Fruit fly (Drosophila melanogaster) ovary, adult (tissue): ENCODE results near the gene Cyp12a4.

Experiments used
- CG17801 ChIP-seq: fragments of 200-800 bp; optimal IDR thresholded peaks from 2 replicates; lab custom pipeline; 2019; ENCODE audit warnings: missing biosample characterization, mild to moderate bottlenecking, missing genetic modification characterization, moderate library complexity; ENCODE audit not compliant: partially characterized antibody

Cyp12a4 gene

DNA sequence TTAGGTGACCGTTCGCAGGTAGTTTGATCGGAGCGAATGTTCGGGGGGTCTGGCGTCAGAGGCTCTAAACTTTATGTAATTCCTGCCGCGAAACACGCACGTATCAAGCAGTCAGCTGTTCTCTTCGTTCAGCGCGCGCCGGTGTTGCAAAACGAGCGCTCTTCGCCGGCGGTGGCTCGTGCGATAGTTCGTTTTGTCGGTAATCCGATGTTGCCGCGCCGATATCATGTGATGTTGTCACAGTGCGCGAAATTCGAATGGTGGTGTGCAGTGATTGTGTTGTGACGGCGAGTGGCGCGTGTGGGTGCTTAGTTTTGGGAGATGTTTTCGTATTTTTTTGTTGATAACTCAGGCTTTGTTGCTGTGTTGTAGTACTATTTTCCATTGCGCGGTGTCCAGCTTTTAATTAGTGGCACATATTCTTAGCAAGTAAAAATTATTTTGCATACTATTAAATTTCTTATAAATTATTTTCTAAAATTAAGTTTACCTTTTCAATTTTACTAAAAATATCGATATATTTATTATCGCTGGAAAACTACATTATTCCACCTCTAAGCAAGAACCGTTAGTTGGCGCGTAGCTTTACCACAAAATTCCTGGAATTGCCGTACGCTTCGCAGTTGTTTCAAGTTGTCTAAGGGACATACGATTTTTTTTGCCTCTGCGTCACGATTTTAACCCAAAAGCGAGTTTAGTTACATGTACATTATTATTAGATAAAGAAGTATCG lies 21.9 kb downstream of the Cyp12a4 start, which contains the start of gene nanos:
Gene nanos, plus strand, starts transcription at position 569 of the 733 bp plus-strand sequence.
- TF ChIP-seq CG17801 (GFP tag; lab: Kevin White, UChicago), result peak; percentile 38

DNA sequence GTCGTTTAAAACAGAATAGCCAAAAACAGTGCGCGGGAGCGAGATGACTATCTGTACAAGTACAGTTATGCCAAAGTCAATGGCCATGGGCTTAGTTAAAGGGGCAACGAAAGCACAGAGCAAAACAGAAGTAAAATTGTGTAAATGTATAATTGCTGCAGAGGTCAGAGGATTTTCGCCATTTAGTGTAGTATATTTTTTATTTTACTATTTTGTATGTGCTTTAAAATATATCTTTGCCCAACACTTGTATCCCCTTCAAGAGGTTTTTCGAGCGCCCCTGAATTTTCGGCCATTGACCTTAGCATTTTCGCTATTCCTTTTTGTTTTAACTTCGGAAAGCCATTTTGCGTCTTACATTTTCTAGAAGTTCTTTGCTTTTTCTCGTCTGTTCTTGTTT lies 23.0 kb downstream of the Cyp12a4 start:
- peak; percentile 86 for TF ChIP-seq CG17801 (GFP tag; lab: Kevin White, UChicago)

dm6 chr3R:19159778-19160177 lies 24.8 kb downstream of the Cyp12a4 start, which contains the start of gene CG11779:
Gene CG11779, minus strand, starts transcription at chr3R:19159878.
- no peak for TF ChIP-seq CG17801 (GFP tag; lab: Kevin White, UChicago)

dm6 chr3R:19162135-19162616 lies 27.2 kb downstream of the Cyp12a4 start, which contains the start of the genes CG42359 and Nsun5:
Gene CG42359, minus strand, starts transcription at chr3R:19162300.
Gene Nsun5, minus strand, starts transcription at chr3R:19162300.
- peak; percentile 87 for TF ChIP-seq CG17801 (GFP tag; lab: Kevin White, UChicago)

dm6 chr3R:19163972-19164819 lies 29.2 kb downstream of the Cyp12a4 start, which contains the start of gene sqz:
Gene sqz, plus strand, starts transcription at chr3R:19164211.
- peak; percentile 83 for TF ChIP-seq CG17801 (GFP tag; lab: Kevin White, UChicago)

dm6 chr3R:19164873-19165456 lies 30.0 kb downstream of the Cyp12a4 start:
- TF ChIP-seq CG17801 (GFP tag; lab: Kevin White, UChicago), result peak; percentile 3

DNA sequence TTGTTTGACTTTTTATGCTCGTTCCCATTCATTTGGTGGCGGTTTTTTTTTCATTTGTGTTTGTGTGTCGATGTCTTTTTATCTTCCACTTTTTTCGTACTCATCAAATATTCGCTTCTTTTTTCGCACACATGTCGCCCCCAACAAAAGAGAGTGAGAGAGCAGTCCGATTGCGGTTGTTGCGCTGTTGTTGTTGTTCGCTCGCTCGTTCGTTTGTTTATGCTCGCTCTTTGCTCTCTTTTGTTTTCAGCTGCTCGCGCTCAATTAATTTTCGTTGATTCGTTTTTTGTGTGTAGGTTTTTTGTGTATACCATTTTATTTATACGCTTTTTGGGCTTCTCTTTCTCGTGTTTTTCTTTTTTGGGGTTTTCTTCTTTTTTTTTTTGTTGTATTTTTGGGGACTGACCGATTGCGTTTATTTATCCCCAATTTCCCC lies 30.7 kb downstream of the Cyp12a4 start:
- peak; percentile 75 for TF ChIP-seq CG17801 (GFP tag; lab: Kevin White, UChicago)

- TF ChIP-seq CG17801 (GFP tag; lab: Kevin White, UChicago), result no peak
These were observed 31.3 kb downstream of the Cyp12a4 start for dm6 chr3R:19166077-19166778.

dm6 chr3R:19167521-19167920 lies 32.6 kb downstream of the Cyp12a4 start:
- peak; percentile 60 for TF ChIP-seq CG17801 (GFP tag; lab: Kevin White, UChicago)

DNA sequence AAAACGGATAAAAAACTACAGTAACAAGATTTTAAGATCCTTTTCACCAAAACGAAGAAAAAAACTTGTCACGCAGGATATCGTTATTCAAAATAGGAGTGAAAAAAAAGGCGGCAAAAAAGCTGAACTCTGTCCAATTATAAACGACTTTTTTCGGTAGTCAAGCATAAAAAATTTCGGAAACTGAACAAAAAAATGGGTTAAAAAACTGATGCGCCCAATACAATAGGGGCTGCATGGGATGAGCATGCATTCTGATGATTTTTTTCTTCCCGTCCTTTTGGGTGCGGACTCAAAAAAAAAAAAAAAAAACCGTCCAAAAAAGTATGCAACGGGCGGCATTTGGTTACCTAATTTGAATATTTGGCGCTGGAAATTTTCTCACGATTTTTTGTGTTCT lies 39.6 kb downstream of the Cyp12a4 start:
- no peak for TF ChIP-seq CG17801 (GFP tag; lab: Kevin White, UChicago)

DNA sequence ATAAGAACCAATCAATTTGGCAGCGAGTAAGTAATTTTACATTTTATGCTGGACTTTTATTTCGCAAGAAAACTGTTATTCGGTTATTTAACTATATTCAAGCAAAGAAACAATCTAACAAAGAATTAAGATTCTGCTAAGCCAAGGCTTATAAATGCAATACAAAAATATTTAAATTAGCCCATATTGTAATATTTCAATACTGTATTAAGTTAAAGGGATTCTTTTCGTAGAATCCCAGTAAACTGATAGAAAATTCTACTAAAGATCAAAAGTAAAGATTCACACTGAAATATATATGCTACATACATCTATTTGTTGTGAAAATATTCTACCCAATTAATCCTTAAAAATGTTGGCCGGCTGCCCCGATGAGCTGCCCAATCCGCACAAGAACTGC lies 41.7 kb downstream of the Cyp12a4 start, which contains the start of gene CG14282:
Gene CG14282, plus strand, starts transcription at position 301 of the 400 bp plus-strand sequence.
- no peak for TF ChIP-seq CG17801 (GFP tag; lab: Kevin White, UChicago)

- no peak for TF ChIP-seq CG17801 (GFP tag; lab: Kevin White, UChicago)
These were observed 45.4 kb downstream of the Cyp12a4 start, which contains the start of the genes CG5555 and myd for dm6 chr3R:19180263-19180893. Gene CG5555, minus strand, starts transcription at chr3R:19180538. Gene myd, plus strand, starts transcription at chr3R:19180659.

dm6 chr3R:19181214-19181613 lies 46.3 kb downstream of the Cyp12a4 start:
- TF ChIP-seq CG17801 (GFP tag; lab: Kevin White, UChicago), result no peak
